Worm (Caenorhabditis elegans): ENCODE data around the gene dhrr-1.

dhrr-1 gene

ce11 chrIII:8925539-8925938 is 18.9 kb upstream of the dhrr-1 start:
- TF ChIP-seq dao-5 (tag; optimal IDR thresholded peaks at IDR 0.05) (no peak), him-1 (tag; optimal IDR thresholded peaks at IDR 0.05) (no peak), W03F9.2 (tag; optimal IDR thresholded peaks at IDR 0.05) (no peak)

- TF ChIP-seq W03F9.2 (tag; optimal IDR thresholded peaks at IDR 0.05) (no peak), dao-5 (tag; optimal IDR thresholded peaks at IDR 0.05) (no peak), him-1 (tag; optimal IDR thresholded peaks at IDR 0.05) (no peak)
Observed at ce11 chrIII:8926512-8926911, 17.9 kb upstream of the dhrr-1 start.

DNA sequence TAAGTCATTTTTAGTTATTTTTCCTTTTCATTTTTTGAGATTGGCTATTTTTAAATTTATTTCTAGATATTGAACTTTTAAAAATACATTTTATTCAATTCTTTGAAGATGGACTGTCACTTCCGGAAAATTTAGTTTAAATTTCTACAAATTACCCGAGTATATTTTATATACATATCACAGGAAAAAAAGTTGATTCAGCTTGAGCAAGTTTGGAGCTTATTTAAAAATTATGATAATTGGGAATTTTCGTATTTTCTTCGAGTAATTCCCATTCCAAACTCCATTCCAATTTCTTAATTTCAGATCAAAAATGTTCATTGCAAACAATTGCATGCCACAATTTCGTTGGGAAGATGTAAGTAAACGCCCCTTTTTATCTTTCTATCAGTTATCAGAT is 14.7 kb upstream of the dhrr-1 start, which contains the start of gene arrd-15:
Gene arrd-15 (plus strand): TSS at position 301 of the 400 bp plus-strand sequence.
- TF ChIP-seq dao-5 (tag; optimal IDR thresholded peaks at IDR 0.05): no peak
- no peak for TF ChIP-seq W03F9.2 (tag; optimal IDR thresholded peaks at IDR 0.05)
- no peak for TF ChIP-seq him-1 (tag; optimal IDR thresholded peaks at IDR 0.05)

- TF ChIP-seq him-1 (tag; optimal IDR thresholded peaks at IDR 0.05) (no peak), dao-5 (tag; optimal IDR thresholded peaks at IDR 0.05) (no peak), W03F9.2 (tag; optimal IDR thresholded peaks at IDR 0.05) (no peak)
Observed at ce11 chrIII:8933696-8934095, 10.8 kb upstream of the dhrr-1 start.

ce11 chrIII:8934378-8934777 is 10.1 kb upstream of the dhrr-1 start:
- no peak for TF ChIP-seq him-1 (tag; optimal IDR thresholded peaks at IDR 0.05)
- TF ChIP-seq dao-5 (tag; optimal IDR thresholded peaks at IDR 0.05): no peak
- TF ChIP-seq W03F9.2 (tag; optimal IDR thresholded peaks at IDR 0.05): no peak

- peak; percentile 31 for TF ChIP-seq W03F9.2 (tag; optimal IDR thresholded peaks at IDR 0.05)
- peak; percentile 4 for TF ChIP-seq dao-5 (tag; optimal IDR thresholded peaks at IDR 0.05)
- peak; percentile 92 for TF ChIP-seq him-1 (tag; optimal IDR thresholded peaks at IDR 0.05)
Observed at ce11 chrIII:8937571-8937970, 6.9 kb upstream of the dhrr-1 start.

DNA sequence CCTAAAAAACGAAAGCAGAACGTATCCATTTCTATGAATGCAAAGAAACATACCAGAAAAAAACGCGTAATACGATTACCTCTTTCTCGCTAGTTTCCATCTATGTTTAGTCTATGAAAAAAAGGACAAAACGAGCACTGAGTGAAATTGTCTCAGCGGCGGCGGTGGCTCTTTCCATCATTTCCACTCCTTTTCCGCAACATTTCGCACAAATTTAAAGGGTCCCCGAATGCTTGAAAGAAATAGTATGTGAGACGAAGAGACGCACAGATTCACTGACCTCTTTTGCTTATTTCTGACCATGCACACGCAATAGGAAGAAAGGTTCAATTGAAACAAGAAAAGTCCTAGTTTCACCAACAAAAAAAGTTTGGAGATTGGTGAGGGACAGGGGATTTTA is 1.8 kb downstream of the dhrr-1 start:
- TF ChIP-seq dao-5 (tag; optimal IDR thresholded peaks at IDR 0.05) (no peak), him-1 (tag; optimal IDR thresholded peaks at IDR 0.05) (no peak), W03F9.2 (tag; optimal IDR thresholded peaks at IDR 0.05) (no peak)

DNA sequence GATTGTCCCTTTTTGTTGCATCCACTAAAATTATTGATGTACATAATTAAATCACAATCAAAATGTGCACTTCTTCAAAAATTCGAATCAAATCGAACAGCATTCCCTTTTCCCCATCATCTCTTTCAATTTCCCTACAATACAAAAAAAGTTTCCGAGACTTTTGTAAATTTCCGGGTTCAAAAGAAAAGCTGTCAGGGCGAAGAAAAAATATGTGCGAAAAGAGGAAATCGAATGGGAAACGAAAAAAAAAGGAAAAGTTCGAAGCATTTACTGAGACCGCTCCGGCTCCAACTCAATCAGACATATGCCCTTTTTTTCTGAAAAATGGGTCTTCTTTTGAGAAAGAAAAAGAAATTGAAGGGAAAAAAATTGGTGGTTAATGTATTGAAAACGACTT is 4.7 kb downstream of the dhrr-1 start:
- TF ChIP-seq dao-5 (tag; optimal IDR thresholded peaks at IDR 0.05) (no peak), W03F9.2 (tag; optimal IDR thresholded peaks at IDR 0.05) (no peak), him-1 (tag; optimal IDR thresholded peaks at IDR 0.05) (no peak)

DNA sequence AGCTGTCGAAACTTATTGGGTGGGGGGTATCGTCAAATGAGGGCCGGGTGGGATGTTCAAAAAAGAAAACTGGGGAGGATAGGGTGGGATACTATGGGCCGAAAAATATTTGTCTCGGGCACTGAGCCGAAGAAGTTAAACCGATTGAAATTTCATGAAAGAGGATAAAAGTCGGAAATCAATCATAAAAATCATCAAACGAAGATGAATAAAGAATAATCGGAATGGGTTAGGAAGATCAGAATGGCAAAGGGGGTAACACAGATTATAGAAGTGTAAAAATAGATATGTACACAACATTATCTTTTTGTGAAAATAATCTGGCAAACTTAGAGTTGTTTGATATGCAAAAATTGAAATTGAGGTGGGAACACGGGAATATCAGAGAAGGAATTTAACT is 11.1 kb downstream of the dhrr-1 start:
- TF ChIP-seq W03F9.2 (tag; optimal IDR thresholded peaks at IDR 0.05) (no peak), dao-5 (tag; optimal IDR thresholded peaks at IDR 0.05) (no peak), him-1 (tag; optimal IDR thresholded peaks at IDR 0.05) (no peak)

ce11 chrIII:8956146-8956646 is 11.7 kb downstream of the dhrr-1 start, which contains the start of the genes ZK643.5 and ZK643.2:
Gene ZK643.5, minus strand, starts transcription at chrIII:8956196.
Gene ZK643.2, plus strand, starts transcription at chrIII:8956540.
- peak; percentile 82 for TF ChIP-seq W03F9.2 (tag; optimal IDR thresholded peaks at IDR 0.05)
- no peak for TF ChIP-seq dao-5 (tag; optimal IDR thresholded peaks at IDR 0.05)

- TF ChIP-seq dao-5 (tag; optimal IDR thresholded peaks at IDR 0.05): no peak
- TF ChIP-seq W03F9.2 (tag; optimal IDR thresholded peaks at IDR 0.05): no peak
Observed at ce11 chrIII:8960664-8961063, 16.2 kb downstream of the dhrr-1 start, which contains the start of gene ZK643.6. Gene ZK643.6, minus strand, starts transcription at chrIII:8960764.

DNA sequence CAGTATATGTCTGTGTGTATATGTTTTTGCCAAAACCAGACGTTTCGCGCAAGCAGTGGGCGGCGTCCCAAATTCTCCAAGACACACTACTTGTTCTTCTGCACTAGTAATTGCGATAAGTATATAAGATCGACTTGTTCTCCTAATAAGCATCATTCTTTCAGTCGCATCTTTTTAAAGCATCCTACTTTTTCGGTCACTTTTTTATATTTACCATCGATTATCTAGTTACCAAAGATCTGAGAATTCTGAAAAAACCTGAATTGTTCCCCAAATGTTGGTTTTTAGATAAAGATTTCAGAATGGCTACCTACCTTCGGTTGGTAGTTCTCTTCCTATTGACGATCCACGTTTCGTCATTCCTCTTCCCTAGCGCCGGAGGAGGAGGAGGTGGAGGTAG is 17.5 kb downstream of the dhrr-1 start, which contains the start of gene grl-25:
Gene grl-25 (plus strand): TSS at position 301 of the 400 bp plus-strand sequence.
- TF ChIP-seq W03F9.2 (tag; optimal IDR thresholded peaks at IDR 0.05) (no peak), him-1 (tag; optimal IDR thresholded peaks at IDR 0.05) (no peak), dao-5 (tag; optimal IDR thresholded peaks at IDR 0.05) (no peak)

- no peak for TF ChIP-seq dao-5 (tag; optimal IDR thresholded peaks at IDR 0.05)
- no peak for TF ChIP-seq him-1 (tag; optimal IDR thresholded peaks at IDR 0.05)
- no peak for TF ChIP-seq W03F9.2 (tag; optimal IDR thresholded peaks at IDR 0.05)
Observed at ce11 chrIII:8962475-8962874, 18.0 kb downstream of the dhrr-1 start.

DNA sequence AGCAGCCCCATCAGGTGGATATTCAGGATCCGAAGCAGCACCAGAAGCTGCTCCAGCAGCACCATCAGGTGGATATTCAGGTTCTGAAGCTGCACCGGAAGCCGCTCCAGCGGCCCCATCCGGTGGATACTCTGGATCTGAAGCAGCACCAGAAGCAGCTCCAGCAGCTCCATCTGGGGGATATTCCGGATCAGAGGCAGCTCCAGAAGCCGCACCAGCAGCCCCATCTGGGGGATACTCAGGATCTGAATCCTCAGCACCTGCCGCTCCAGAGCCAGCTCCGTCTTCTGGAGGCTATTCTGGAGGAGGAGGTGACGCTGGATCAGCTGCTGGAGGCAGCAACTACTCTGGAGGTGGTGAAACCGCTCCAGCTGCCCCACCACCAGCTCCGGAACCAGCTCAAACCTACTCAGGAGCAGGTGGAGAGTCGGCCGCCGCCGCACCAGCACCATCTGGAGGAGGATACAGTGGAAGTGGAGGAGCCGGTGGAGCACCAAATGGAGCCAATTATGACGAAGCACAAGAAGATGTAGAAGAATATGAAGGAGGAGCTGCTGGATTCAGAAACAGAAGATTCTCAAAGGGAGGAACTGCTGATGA is 20.3 kb downstream of the dhrr-1 start:
- no peak for TF ChIP-seq him-1 (tag; optimal IDR thresholded peaks at IDR 0.05)
- no peak for TF ChIP-seq W03F9.2 (tag; optimal IDR thresholded peaks at IDR 0.05)
- no peak for TF ChIP-seq dao-5 (tag; optimal IDR thresholded peaks at IDR 0.05)

- TF ChIP-seq W03F9.2 (tag; optimal IDR thresholded peaks at IDR 0.05) (peak; percentile 36), dao-5 (tag; optimal IDR thresholded peaks at IDR 0.05) (no peak)
Observed at ce11 chrIII:8967639-8968038, 23.2 kb downstream of the dhrr-1 start, which contains the start of the genes bud-13 and rpap-2. Gene bud-13, minus strand, starts transcription at chrIII:8967727. Gene rpap-2, plus strand, starts transcription at chrIII:8967967.
